ENCODE assay signal across 1 fruit fly cellular context in genomic region chr2L:17573063-17573462, dm6.
TF ChIP-seq lines count a peak whose summit lies in the region.

No protein-coding gene starts in this region.

TF ChIP-seq in whole organism, embryonic, 481 proteins besides CTCF, POLR2A, EP300 and RAD21 (continued from another document):
- TF ChIP-seq CrebB (tag; optimal IDR thresholded peaks at IDR 0.05; lab: Kevin White, UChicago) (no peak), Xbp1 (GFP tag; optimal IDR thresholded peaks at IDR 0.05; lab: Kevin White, UChicago) (peak; percentile 2), CG32767 (GFP tag; IDR thresholded peaks at IDR 0.05; lab: Robert Waterston, UW) (no peak), ken (GFP tag; IDR thresholded peaks at IDR 0.05; lab: Robert Waterston, UW) (no peak), lab (GFP tag; optimal IDR thresholded peaks at IDR 0.05; lab: Kevin White, UChicago) (peak; percentile 8), CG42726 (GFP tag; IDR thresholded peaks at IDR 0.05; lab: Robert Waterston, UW; ENCODE audit: partially characterized antibody) (no peak), phol (tag; optimal IDR thresholded peaks at IDR 0.05; lab: Kevin White, UChicago) (peak; percentile 65), CG2678 (tag; optimal IDR thresholded peaks at IDR 0.05; lab: Kevin White, UChicago) (peak; percentile 10), CG2712 (tag; optimal IDR thresholded peaks at IDR 0.05; lab: Kevin White, UChicago) (peak; percentile 11), onecut (GFP tag; IDR thresholded peaks at IDR 0.05; lab: Robert Waterston, UW) (peak; percentile 34), H15 (GFP tag; IDR thresholded peaks at IDR 0.05; lab: Robert Waterston, UW) (no peak), CG7839 (tag; optimal IDR thresholded peaks at IDR 0.05; lab: Kevin White, UChicago) (peak; percentile 8), CG30431 (GFP tag; optimal IDR thresholded peaks at IDR 0.05; lab: Kevin White, UChicago) (no peak), trh (GFP tag; optimal IDR thresholded peaks at IDR 0.05; lab: Kevin White, UChicago) (no peak), CG3281 (GFP tag; optimal IDR thresholded peaks at IDR 0.05; lab: Kevin White, UChicago) (peak; percentile 3), disco-r (GFP tag; optimal IDR thresholded peaks at IDR 0.05; lab: Kevin White, UChicago) (no peak)
